Worm (Caenorhabditis elegans) whole organism, early embryonic: ENCODE results near the gene C23H4.8.

Source experiments
- aly-1 ChIP-seq: sonication (generic microtip); optimal IDR thresholded peaks from 2 replicates; lab custom pipeline; 2016; ENCODE audit warnings: missing genetic modification characterization, missing compliant biosample characterization
- ama-1 ChIP-seq: fragments of 150-350 bp; optimal IDR thresholded peaks from 2 replicates; lab custom pipeline; 2014
- ets-7 ChIP-seq: sonication (generic microtip); optimal IDR thresholded peaks from 2 replicates; lab custom pipeline; 2016; ENCODE audit warnings: missing genotype, missing genetic modification characterization, missing compliant biosample characterization
- hmbx-1 ChIP-seq: sonication (generic microtip); optimal IDR thresholded peaks from 2 replicates; lab custom pipeline; 2016; ENCODE audit warnings: mild to moderate bottlenecking, missing genetic modification characterization, missing compliant biosample characterization
- scrt-1 ChIP-seq: fragments of 200-800 bp; sonication (Bioruptor generic); IDR thresholded peaks from 2 replicates; pipeline ENCODE4 v1.3.6; 2022; ENCODE audit warnings: missing genetic modification characterization, missing compliant biosample characterization
- tbx-11 ChIP-seq: fragments of 200-800 bp; sonication (Bioruptor generic); IDR thresholded peaks from 2 replicates; pipeline ENCODE4 v1.3.6; 2022; ENCODE audit warnings: missing genetic modification characterization, missing compliant biosample characterization
- tbx-37 ChIP-seq: fragments of 200-800 bp; sonication (Bioruptor generic); conservative IDR thresholded peaks from 2 replicates; pipeline ENCODE4 v1.3.6; 2022; ENCODE audit warnings: missing genetic modification reagents, missing genetic modification characterization, missing compliant biosample characterization
- tra-4 ChIP-seq: sonication (generic microtip); optimal IDR thresholded peaks from 2 replicates; lab custom pipeline; 2017; ENCODE audit warnings: missing genetic modification characterization, missing compliant biosample characterization

DNA sequence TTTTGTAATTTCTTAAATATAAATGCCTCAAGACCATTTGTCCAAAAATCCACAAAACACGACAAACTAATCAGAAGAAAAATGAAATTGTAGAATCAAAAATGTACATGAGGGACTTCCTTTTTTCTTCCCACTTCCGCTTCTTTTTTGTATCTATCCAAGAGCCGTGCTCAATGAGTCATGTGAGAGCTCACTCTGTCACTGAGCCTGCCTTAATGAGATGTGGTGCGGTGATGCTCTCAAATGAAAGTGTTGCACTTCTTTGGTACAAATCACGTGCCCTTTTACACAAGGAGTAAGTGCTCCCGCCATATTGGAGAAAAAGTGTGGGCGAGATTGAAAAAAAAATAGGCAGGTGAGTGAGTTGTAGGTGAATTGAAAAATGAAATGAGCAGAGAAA, 12.7 kb upstream of the C23H4.8 start:
- TF ChIP-seq hmbx-1 (tag; lab: Kevin White, UChicago) (no peak), aly-1 (tag; lab: Kevin White, UChicago) (no peak), ama-1 (no peak), ets-7 (no peak), scrt-1 (GFP tag; lab: Robert Waterston, UW) (no peak), tbx-37 (GFP tag; lab: Robert Waterston, UW) (no peak), tra-4 (tag; lab: Kevin White, UChicago) (no peak), tbx-11 (GFP tag; lab: Robert Waterston, UW) (no peak)
